Worm (Caenorhabditis elegans) whole organism, L2 larva: ENCODE data around the gene nspc-9.

ENCODE experiments used
- ama-1 ChIP-seq: fragments of 150-350 bp; optimal IDR thresholded peaks from 2 replicates; lab custom pipeline; 2018; ENCODE audit warnings: inconsistent platforms
- nhr-77 ChIP-seq: fragments of 150-350 bp; optimal IDR thresholded peaks from 2 replicates; lab custom pipeline; 2014; ENCODE audit warnings: missing biosample characterization, missing genetic modification characterization

DNA sequence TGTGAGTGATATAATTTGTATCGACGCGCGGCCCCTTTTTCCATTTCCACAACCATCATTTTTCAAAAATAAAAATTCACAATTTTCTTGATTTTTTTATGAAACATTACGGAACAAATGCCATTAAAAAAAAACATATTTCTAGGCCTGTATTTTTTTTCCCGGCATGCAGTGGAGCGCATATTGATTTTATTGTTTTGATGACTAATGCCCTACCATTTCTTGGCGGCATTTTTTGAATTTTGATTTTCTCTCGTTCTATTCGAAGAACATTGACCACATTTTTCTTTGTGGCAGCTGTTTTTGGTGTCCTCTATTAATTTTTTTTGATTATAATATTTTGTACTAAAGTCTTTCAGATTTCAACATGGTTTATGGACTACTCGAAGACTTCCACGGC lies 44.9 kb downstream of the nspc-9 start, which contains the start of gene W06D11.3:
- no peak for TF ChIP-seq ama-1 (lab: Kevin White, UChicago)
- TF ChIP-seq nhr-77 (tag; lab: Kevin White, UChicago), result no peak
